Fruit fly (Drosophila melanogaster) whole organism, embryonic: Measurements from ENCODE around the gene Reg-2.

Experiments used
- Ada2b ChIP-seq: fragments of 200-800 bp; sonication (Bioruptor generic); IDR thresholded peaks from 2 replicates; pipeline ENCODE4 v1.3.6; 2022; ENCODE audit warnings: missing biosample characterization, missing genetic modification characterization
- CG10209 ChIP-seq: fragments of 200-800 bp; sonication (Bioruptor generic); optimal IDR thresholded peaks from 3 replicates; lab custom pipeline; 2017; ENCODE audit warnings: missing biosample characterization, mild to moderate bottlenecking, missing genetic modification characterization, missing genetic modification reagents
- CG10431 ChIP-seq: fragments of 200-800 bp; sonication (Bioruptor generic); optimal IDR thresholded peaks from 3 replicates; lab custom pipeline; 2018; ENCODE audit warnings: missing biosample characterization, mild to moderate bottlenecking, missing genetic modification characterization
- CG10543 ChIP-seq: fragments of 200-800 bp; sonication (Bioruptor generic); optimal IDR thresholded peaks from 3 replicates; lab custom pipeline; 2017; ENCODE audit warnings: missing biosample characterization, mild to moderate bottlenecking, missing genetic modification characterization, moderate library complexity
- CG11093 ChIP-seq: fragments of 200-800 bp; sonication (Bioruptor generic); IDR thresholded peaks from 3 replicates; pipeline ENCODE4 v1.3.6; 2022; ENCODE audit warnings: missing biosample characterization, missing genetic modification characterization
- CG11560 ChIP-seq: fragments of 200-800 bp; sonication (Bioruptor generic); IDR thresholded peaks from 3 replicates; pipeline ENCODE4 v1.3.6; 2022; ENCODE audit warnings: missing biosample characterization, missing genetic modification characterization
- CG15011 ChIP-seq: fragments of 200-800 bp; sonication (Bioruptor generic); optimal IDR thresholded peaks from 3 replicates; lab custom pipeline; 2018; ENCODE audit warnings: missing biosample characterization, mild to moderate bottlenecking, missing genetic modification characterization
- CG1602 ChIP-seq: fragments of 200-800 bp; sonication (Bioruptor generic); optimal IDR thresholded peaks from 3 replicates; lab custom pipeline; 2016; ENCODE audit warnings: missing biosample characterization, missing genetic modification characterization
- CG3995 ChIP-seq: fragments of 200-800 bp; sonication (Bioruptor generic); optimal IDR thresholded peaks from 3 replicates; lab custom pipeline; 2016; ENCODE audit warnings: missing biosample characterization, missing genetic modification characterization
- CG42726 ChIP-seq: fragments of 200-800 bp; sonication (Bioruptor generic); IDR thresholded peaks from 2 replicates; pipeline ENCODE4 v1.3.6; 2022; ENCODE audit warnings: missing biosample characterization, missing genetic modification characterization; ENCODE audit not compliant: partially characterized antibody
- CG4424 ChIP-seq: fragments of 200-800 bp; sonication (Bioruptor generic); optimal IDR thresholded peaks from 3 replicates; lab custom pipeline; 2016; ENCODE audit warnings: missing biosample characterization, missing genetic modification characterization
- CG6689 ChIP-seq: fragments of 200-800 bp; sonication (Bioruptor generic); IDR thresholded peaks from 2 replicates; pipeline ENCODE4 v1.3.6; 2022; ENCODE audit warnings: missing biosample characterization, missing genetic modification characterization
- CG7786 ChIP-seq: fragments of 200-800 bp; sonication (Bioruptor generic); optimal IDR thresholded peaks from 2 replicates; lab custom pipeline; 2016; ENCODE audit warnings: missing biosample characterization, missing genetic modification characterization
- CG7839 ChIP-seq: fragments of 200-800 bp; sonication (Bioruptor generic); optimal IDR thresholded peaks from 3 replicates; lab custom pipeline; 2018; ENCODE audit warnings: missing biosample characterization, mild to moderate bottlenecking, missing genetic modification characterization, moderate library complexity
- CG7928 ChIP-seq: fragments of 200-800 bp; sonication (Bioruptor generic); optimal IDR thresholded peaks from 2 replicates; lab custom pipeline; 2017; ENCODE audit warnings: missing biosample characterization, mild to moderate bottlenecking, missing genetic modification characterization
- CG7963 ChIP-seq: fragments of 200-800 bp; sonication (Bioruptor generic); IDR thresholded peaks from 3 replicates; pipeline ENCODE4 v1.3.6; 2022; ENCODE audit warnings: missing biosample characterization, missing genetic modification characterization; ENCODE audit not compliant: partially characterized antibody
- CTCF ChIP-seq: fragments of 200-800 bp; sonication (Bioruptor generic); optimal IDR thresholded peaks from 2 replicates; lab custom pipeline; 2017; ENCODE audit warnings: missing biosample characterization, mild to moderate bottlenecking, missing genetic modification characterization, moderate library complexity
- CkIIα-i1 ChIP-seq: fragments of 200-800 bp; sonication (Bioruptor generic); IDR thresholded peaks from 2 replicates; pipeline ENCODE4 v1.3.6; 2022; ENCODE audit warnings: missing biosample characterization, missing genetic modification characterization
- Dad ChIP-seq: fragments of 200-800 bp; sonication (Bioruptor generic); optimal IDR thresholded peaks from 3 replicates; lab custom pipeline; 2016; ENCODE audit warnings: missing biosample characterization, missing genetic modification characterization
- Dref ChIP-seq: fragments of 200-800 bp; sonication (Bioruptor generic); IDR thresholded peaks from 2 replicates; pipeline ENCODE4 v1.3.6; 2022; ENCODE audit warnings: missing biosample characterization, missing genetic modification characterization
- ERR ChIP-seq: fragments of 200-800 bp; sonication (Bioruptor generic); optimal IDR thresholded peaks from 2 replicates; lab custom pipeline; 2016; ENCODE audit warnings: missing biosample characterization, missing genetic modification characterization
- Ets97D ChIP-seq: fragments of 200-800 bp; sonication (Bioruptor generic); optimal IDR thresholded peaks from 3 replicates; lab custom pipeline; 2016; ENCODE audit warnings: missing biosample characterization, missing genetic modification characterization
- Hand ChIP-seq: fragments of 200-800 bp; sonication (Bioruptor generic); optimal IDR thresholded peaks from 2 replicates; lab custom pipeline; 2017; ENCODE audit warnings: mild to moderate bottlenecking, missing biosample characterization, missing genetic modification reagents, missing genetic modification characterization
- Hmx ChIP-seq: fragments of 200-800 bp; sonication (Bioruptor generic); optimal IDR thresholded peaks from 2 replicates; lab custom pipeline; 2016; ENCODE audit warnings: missing biosample characterization, missing genetic modification characterization
- Hr51 ChIP-seq, 2 experiments: fragments of 200-800 bp; sonication (Bioruptor generic); optimal IDR thresholded peaks; 2 replicates in 1 of 2; 3 replicates in 1 of 2; lab custom pipeline; 2016 to 2018; ENCODE audit warnings: missing biosample characterization in 2 of 2, missing genetic modification characterization in 2 of 2, mild to moderate bottlenecking in 1 of 2, moderate library complexity in 1 of 2
- Lhr ChIP-seq: fragments of 200-800 bp; sonication (Bioruptor generic); optimal IDR thresholded peaks from 3 replicates; lab custom pipeline; 2017; ENCODE audit warnings: mild to moderate bottlenecking, missing biosample characterization, missing genetic modification reagents, missing genetic modification characterization
- MTF-1 ChIP-seq: fragments of 200-800 bp; sonication (Bioruptor generic); optimal IDR thresholded peaks from 2 replicates; lab custom pipeline; 2018; ENCODE audit warnings: missing biosample characterization, mild to moderate bottlenecking, missing genetic modification characterization, borderline replicate concordance
- Mad ChIP-seq: fragments of 200-800 bp; sonication (Bioruptor generic); optimal IDR thresholded peaks from 2 replicates; lab custom pipeline; 2016; ENCODE audit warnings: missing biosample characterization, missing genetic modification characterization
- NC2α ChIP-seq: fragments of 200-800 bp; sonication (Bioruptor generic); optimal IDR thresholded peaks from 2 replicates; lab custom pipeline; 2016; ENCODE audit warnings: missing biosample characterization, missing genetic modification characterization
- Nf-YC ChIP-seq: fragments of 200-800 bp; optimal IDR thresholded peaks from 3 replicates; lab custom pipeline; 2019; ENCODE audit warnings: missing biosample characterization, mild to moderate bottlenecking, missing genetic modification characterization, moderate library complexity
- Pdp1 ChIP-seq, 2 experiments: fragments of 200-800 bp; sonication (Bioruptor generic); optimal IDR thresholded peaks; 3 replicates each; lab custom pipeline; 2016; ENCODE audit warnings: missing biosample characterization in 2 of 2, missing genetic modification characterization in 2 of 2, mild to moderate bottlenecking in 1 of 2, moderate library complexity in 1 of 2
- Six4 ChIP-seq: fragments of 200-800 bp; sonication (Bioruptor generic); optimal IDR thresholded peaks from 2 replicates; lab custom pipeline; 2016; ENCODE audit warnings: missing biosample characterization, missing genetic modification characterization
- Trl ChIP-seq, 3 experiments: fragments of >200 bp in 2 of 3; fragments of 200-800 bp in 1 of 3; sonication (Bioruptor generic) in 1 of 3; optimal IDR thresholded peaks; 2 replicates in 1 of 3; 3 replicates in 2 of 3; lab custom pipeline; 2016 to 2017; ENCODE audit warnings: missing biosample characterization in 1 of 3, missing genetic modification characterization in 1 of 3
- al ChIP-seq: fragments of 200-800 bp; sonication (Bioruptor generic); IDR thresholded peaks from 2 replicates; pipeline ENCODE4 v1.3.6; 2022; ENCODE audit warnings: missing biosample characterization, missing genetic modification characterization
- ara ChIP-seq: fragments of 200-800 bp; sonication (Bioruptor generic); IDR thresholded peaks from 2 replicates; pipeline ENCODE4 v1.3.6; 2022; ENCODE audit warnings: missing biosample characterization, missing genetic modification characterization
- ase ChIP-seq: fragments of 200-800 bp; sonication (Bioruptor generic); IDR thresholded peaks from 3 replicates; pipeline ENCODE4 v1.3.6; 2022; ENCODE audit warnings: missing biosample characterization, missing genetic modification characterization
- bab2 ChIP-seq: fragments of 200-800 bp; sonication (Bioruptor generic); optimal IDR thresholded peaks from 2 replicates; lab custom pipeline; 2016; ENCODE audit warnings: missing biosample characterization, missing genetic modification characterization
- cato ChIP-seq: fragments of 200-800 bp; sonication (Bioruptor generic); optimal IDR thresholded peaks from 2 replicates; lab custom pipeline; 2016; ENCODE audit warnings: missing biosample characterization, missing genetic modification characterization, borderline replicate concordance
- cg ChIP-seq: fragments of 200-800 bp; sonication (Bioruptor generic); optimal IDR thresholded peaks from 3 replicates; lab custom pipeline; 2019; ENCODE audit warnings: missing biosample characterization, mild to moderate bottlenecking, missing genetic modification characterization, moderate library complexity
- danr ChIP-seq: fragments of 200-800 bp; sonication (Bioruptor generic); IDR thresholded peaks from 2 replicates; pipeline ENCODE4 v1.3.6; 2022; ENCODE audit warnings: missing biosample characterization, missing genetic modification characterization
- gsb-n ChIP-seq: fragments of 200-800 bp; sonication (Bioruptor generic); optimal IDR thresholded peaks from 3 replicates; lab custom pipeline; 2018; ENCODE audit warnings: missing biosample characterization, mild to moderate bottlenecking, missing genetic modification characterization
- hb ChIP-seq: fragments of 200-800 bp; sonication (Bioruptor generic); IDR thresholded peaks from 3 replicates; pipeline ENCODE4 v1.3.6; 2022; ENCODE audit warnings: missing biosample characterization, missing genetic modification characterization; ENCODE audit not compliant: partially characterized antibody
- kay ChIP-seq: fragments of 200-800 bp; sonication (Bioruptor generic); optimal IDR thresholded peaks from 2 replicates; lab custom pipeline; 2016; ENCODE audit warnings: missing biosample characterization, missing genetic modification characterization
- pfk ChIP-seq: fragments of 200-800 bp; sonication (Bioruptor generic); optimal IDR thresholded peaks from 2 replicates; lab custom pipeline; 2018; ENCODE audit warnings: missing biosample characterization, mild to moderate bottlenecking, missing genetic modification characterization, moderate library complexity
- pnt ChIP-seq: fragments of 200-800 bp; sonication (Bioruptor generic); optimal IDR thresholded peaks from 3 replicates; lab custom pipeline; 2016; ENCODE audit warnings: missing biosample characterization, missing genetic modification characterization
- row ChIP-seq: fragments of 200-800 bp; sonication (Bioruptor generic); IDR thresholded peaks from 3 replicates; pipeline ENCODE4 v1.3.6; 2022; ENCODE audit warnings: missing biosample characterization, missing genetic modification characterization
- run ChIP-seq: fragments of 200-800 bp; sonication (Bioruptor generic); optimal IDR thresholded peaks from 3 replicates; lab custom pipeline; 2018; ENCODE audit warnings: missing biosample characterization, mild to moderate bottlenecking, missing genetic modification characterization
- tll ChIP-seq, 2 experiments: fragments of 200-800 bp in 1 of 2; fragments of >200 bp in 1 of 2; sonication (Bioruptor generic) in 1 of 2; optimal IDR thresholded peaks; 2 replicates each; lab custom pipeline; 2017 to 2019; ENCODE audit warnings: missing biosample characterization in 2 of 2, missing genetic modification characterization in 2 of 2, mild to moderate bottlenecking in 1 of 2, moderate library complexity in 1 of 2

Reg-2 gene

dm6 chr3L:627819-628601 is 21.6 kb upstream of the Reg-2 start (continued):
- TF ChIP-seq Pdp1 (GFP tag; optimal IDR thresholded peaks at IDR 0.05; lab: Kevin White, UChicago) (peak; percentile 27 to 77), CG10431 (GFP tag; lab: Kevin White, UChicago) (no peak), CG7839 (tag; lab: Kevin White, UChicago) (peak; percentile 37), cato (no peak), CG4424 (GFP tag; lab: Kevin White, UChicago) (no peak), Ets97D (GFP tag; lab: Kevin White, UChicago) (no peak), danr (GFP tag; lab: Robert Waterston, UW) (0 out of 2 replicates have a peak, but pooled peaks have one; percentile 22), CG1602 (GFP tag; lab: Kevin White, UChicago) (no peak), CG7963 (GFP tag; lab: Robert Waterston, UW) (no peak), Trl (optimal IDR thresholded peaks at IDR 0.05; lab: Kevin White, UChicago) (peak; percentile 42 to 80), Trl (GFP tag; optimal IDR thresholded peaks at IDR 0.05; lab: Kevin White, UChicago) (no peak), Ada2b (GFP tag; lab: Robert Waterston, UW) (peak; percentile 40; the same call in 1 of the 2 replicates), Hmx (GFP tag; lab: Kevin White, UChicago) (no peak), ase (GFP tag; lab: Robert Waterston, UW) (peak; percentile 52; the same call in 2 of the 3 replicates), Hr51 (GFP tag; optimal IDR thresholded peaks at IDR 0.05; lab: Kevin White, UChicago) (peak in 1 of 2 experiments; percentile 9), kay (GFP tag; lab: Kevin White, UChicago) (peak; percentile 58), cg (peak; percentile 100), CG15011 (GFP tag; lab: Kevin White, UChicago) (no peak), ara (peak; percentile 33; the same call in 1 of the 2 replicates), row (GFP tag; lab: Robert Waterston, UW) (peak; percentile 86), hb (GFP tag; lab: Robert Waterston, UW) (no peak), al (GFP tag; lab: Robert Waterston, UW) (peak; percentile 42; the same call in 1 of the 2 replicates), CG7928 (GFP tag; lab: Kevin White, UChicago) (no peak), NC2α (no peak), pnt (GFP tag; lab: Kevin White, UChicago) (peak; percentile 16), bab2 (GFP tag; lab: Kevin White, UChicago) (peak; percentile 44), Dad (GFP tag; lab: Kevin White, UChicago) (no peak), ERR (peak; percentile 36), CG6689 (GFP tag; lab: Robert Waterston, UW) (peak; percentile 61), pfk (GFP tag; lab: Kevin White, UChicago) (peak; percentile 46), Six4 (no peak), run (tag; lab: Kevin White, UChicago) (peak; percentile 36), Mad (GFP tag; lab: Kevin White, UChicago) (no peak), CG11560 (tag; lab: Robert Waterston, UW) (no peak), CG11093 (GFP tag; lab: Robert Waterston, UW) (no peak), MTF-1 (GFP tag; lab: Kevin White, UChicago) (no peak), CG10543 (GFP tag; lab: Kevin White, UChicago) (peak; percentile 100), tll (GFP tag; optimal IDR thresholded peaks at IDR 0.05; lab: Kevin White, UChicago) (no peak), CG42726 (GFP tag; lab: Robert Waterston, UW) (no peak; the same call in 1 of the 2 replicates), CG7786 (GFP tag; lab: Kevin White, UChicago) (peak; percentile 64), gsb-n (no peak), Nf-YC (tag; lab: Kevin White, UChicago) (peak; percentile 77), CkIIα-i1 (no peak), Dref (0 out of 2 replicates have a peak, but pooled peaks have one; percentile 35), CG3995 (GFP tag; lab: Kevin White, UChicago) (no peak), Hand (GFP tag; lab: Kevin White, UChicago) (peak; percentile 64), Lhr (GFP tag; lab: Kevin White, UChicago) (no peak), CTCF (GFP tag; lab: Kevin White, UChicago) (no peak), CG10209 (peak; percentile 41)
